Worm (Caenorhabditis elegans): ENCODE results near the gene R10E9.2.

- TF ChIP-seq ztf-11 (tag; optimal IDR thresholded peaks at IDR 0.05) (no peak), nhr-2 (tag; optimal IDR thresholded peaks at IDR 0.05) (no peak), hlh-1 (tag; optimal IDR thresholded peaks at IDR 0.05) (peak; percentile 26), drap-1 (GFP tag; optimal IDR thresholded peaks at IDR 0.05) (no peak), ham-2 (GFP tag; optimal IDR thresholded peaks at IDR 0.05) (no peak), pha-4 (tag; optimal IDR thresholded peaks at IDR 0.05) (peak; percentile 83)
Observed at ce11 chrIII:4004064-4004580, 40.0 kb upstream of the R10E9.2 start, which contains the start of gene tif-1A.

Measured in whole organism, mixed stage, embryonic.